Fruit fly (Drosophila melanogaster): ENCODE results near the gene CG8578.

CG8578 gene

DNA sequence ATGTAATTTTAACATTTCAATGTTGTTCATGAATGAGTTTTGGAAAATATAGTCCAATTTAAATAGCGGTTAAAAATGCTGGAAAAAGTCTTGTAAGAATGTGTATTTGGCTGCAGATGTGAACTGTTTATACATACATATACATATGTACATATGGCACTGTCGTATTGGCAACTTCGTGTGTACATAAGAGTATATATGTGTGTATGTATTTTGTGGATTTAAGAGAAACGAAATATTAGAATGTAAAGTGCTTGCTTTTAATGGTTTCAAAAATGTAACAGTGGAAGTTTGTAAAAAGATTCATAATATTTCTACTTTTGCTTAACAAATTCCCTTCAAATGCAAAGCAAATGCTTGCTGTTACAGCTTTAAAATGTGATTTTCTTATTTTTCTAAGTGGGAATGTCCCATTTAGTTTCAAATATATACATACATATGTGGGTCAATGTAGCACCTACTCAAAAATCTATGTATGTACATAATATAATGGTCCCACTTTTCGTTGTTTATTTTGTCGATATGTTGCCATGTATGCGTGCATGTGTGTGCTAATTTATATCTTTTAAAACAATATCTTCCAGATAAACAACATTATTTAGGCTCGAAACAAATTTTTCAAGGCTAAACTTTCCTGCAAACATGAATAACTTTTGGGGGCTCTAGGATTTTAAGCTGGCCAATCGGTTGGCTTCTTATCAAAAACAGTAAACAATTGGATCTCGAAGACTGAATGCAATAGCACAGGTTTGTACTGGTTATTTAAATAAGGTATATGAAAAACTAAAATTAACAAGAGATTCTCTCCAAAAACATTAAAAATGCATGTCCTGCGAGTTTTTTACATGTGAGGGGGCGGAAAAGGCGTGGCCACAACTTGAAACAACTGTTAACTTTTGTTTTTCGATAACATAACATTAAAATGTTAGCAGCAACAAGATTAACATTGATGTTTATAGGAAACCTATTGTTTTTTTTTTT, 26.8 kb downstream of the CG8578 start (continued):
- TF ChIP-seq CG8924 (tag; optimal IDR thresholded peaks at IDR 0.05): peak; percentile 6
- TF ChIP-seq Dek (tag; optimal IDR thresholded peaks at IDR 0.05): no peak
- peak; percentile 63 for TF ChIP-seq fd64A (GFP tag; optimal IDR thresholded peaks at IDR 0.05)
- no peak for TF ChIP-seq inv (GFP tag; IDR thresholded peaks at IDR 0.05; ENCODE audit: partially characterized antibody)
- peak; percentile 54 for TF ChIP-seq eyg (GFP tag; optimal IDR thresholded peaks at IDR 0.05)
- TF ChIP-seq br (optimal IDR thresholded peaks at IDR 0.05): no peak
- TF ChIP-seq emc (GFP tag; optimal IDR thresholded peaks at IDR 0.05): no peak
- no peak for TF ChIP-seq ac (GFP tag; optimal IDR thresholded peaks at IDR 0.05)
- peak; percentile 78 for TF ChIP-seq CG17912 (GFP tag; optimal IDR thresholded peaks at IDR 0.05)
- TF ChIP-seq CG4617 (GFP tag; optimal IDR thresholded peaks at IDR 0.05; ENCODE audit: borderline replicate concordance): no peak
- TF ChIP-seq CG11504 (tag; optimal IDR thresholded peaks at IDR 0.05): no peak
- TF ChIP-seq Doc3 (GFP tag; IDR thresholded peaks at IDR 0.05; ENCODE audit: partially characterized antibody): no peak
- TF ChIP-seq pnt (GFP tag; optimal IDR thresholded peaks at IDR 0.05): no peak
- TF ChIP-seq lab (GFP tag; optimal IDR thresholded peaks at IDR 0.05): no peak
- TF ChIP-seq CG14710 (tag; optimal IDR thresholded peaks at IDR 0.05): peak; percentile 28
- TF ChIP-seq CG9609 (GFP tag; optimal IDR thresholded peaks at IDR 0.05): no peak
- TF ChIP-seq CG9727 (GFP tag; optimal IDR thresholded peaks at IDR 0.05): peak; percentile 63
- TF ChIP-seq CG10462 (GFP tag; optimal IDR thresholded peaks at IDR 0.05): peak; percentile 18
- no peak for TF ChIP-seq C15 (GFP tag; IDR thresholded peaks at IDR 0.05)
- no peak for TF ChIP-seq p53 (GFP tag; optimal IDR thresholded peaks at IDR 0.05)
- TF ChIP-seq Med (GFP tag): peak; percentile 92
- TF ChIP-seq CG4707 (GFP tag; optimal IDR thresholded peaks at IDR 0.05): peak; percentile 72
- TF ChIP-seq D19B (GFP tag; optimal IDR thresholded peaks at IDR 0.05): no peak
- peak; percentile 4 for TF ChIP-seq mam (GFP tag; optimal IDR thresholded peaks at IDR 0.05)
- TF ChIP-seq tna (GFP tag; IDR thresholded peaks at IDR 0.05; ENCODE audit: partially characterized antibody): no peak
- no peak for TF ChIP-seq CG6791 (GFP tag; IDR thresholded peaks at IDR 0.05; ENCODE audit: partially characterized antibody)
- TF ChIP-seq gem (tag; optimal IDR thresholded peaks at IDR 0.05): no peak
- peak; percentile 43; the same call in 1 of the 2 replicates for TF ChIP-seq E2f2 (GFP tag; IDR thresholded peaks at IDR 0.05)
- no peak for TF ChIP-seq zfh1 (GFP tag; IDR thresholded peaks at IDR 0.05)
- no peak for TF ChIP-seq CG34224 (GFP tag; IDR thresholded peaks at IDR 0.05; ENCODE audit: partially characterized antibody)
- peak; percentile 52 for TF ChIP-seq maf-S (GFP tag; optimal IDR thresholded peaks at IDR 0.05)
- TF ChIP-seq CG12219 (GFP tag; optimal IDR thresholded peaks at IDR 0.05): peak; percentile 68
- 0 out of 2 replicates have a peak, but pooled peaks have one; percentile 28 for TF ChIP-seq CG11247 (GFP tag; IDR thresholded peaks at IDR 0.05)
- no peak for TF ChIP-seq gcm (GFP tag; optimal IDR thresholded peaks at IDR 0.05)
- no peak for TF ChIP-seq CG3281 (GFP tag; optimal IDR thresholded peaks at IDR 0.05)
- TF ChIP-seq CG1603 (tag; optimal IDR thresholded peaks at IDR 0.05): no peak
- TF ChIP-seq CG17359 (tag; optimal IDR thresholded peaks at IDR 0.05): peak; percentile 78
- TF ChIP-seq Lpt (GFP tag; optimal IDR thresholded peaks at IDR 0.05): no peak
- peak; percentile 69 for TF ChIP-seq CG7556 (GFP tag; optimal IDR thresholded peaks at IDR 0.05)
- no peak for TF ChIP-seq Neu2 (GFP tag; optimal IDR thresholded peaks at IDR 0.05; ENCODE audit: borderline replicate concordance)
- peak; percentile 11 for TF ChIP-seq CTCF (GFP tag; optimal IDR thresholded peaks at IDR 0.05)
- 0 out of 2 replicates have a peak, but pooled peaks have one; percentile 10 for TF ChIP-seq CkIIα-i1 (GFP tag; IDR thresholded peaks at IDR 0.05)
- TF ChIP-seq CG34422 (GFP tag; IDR thresholded peaks at IDR 0.05): no peak
- no peak for TF ChIP-seq corto (GFP tag; optimal IDR thresholded peaks at IDR 0.05)
- TF ChIP-seq gce (GFP tag; IDR thresholded peaks at IDR 0.05): peak; percentile 25; the same call in 1 of the 3 replicates
- TF ChIP-seq CG6654 (GFP tag; optimal IDR thresholded peaks at IDR 0.05): no peak
- TF ChIP-seq CG14667 (GFP tag; IDR thresholded peaks at IDR 0.05): no peak
- no peak for TF ChIP-seq CG3847 (GFP tag; IDR thresholded peaks at IDR 0.05)
- no peak for TF ChIP-seq ATbp (GFP tag; optimal IDR thresholded peaks at IDR 0.05)

All from whole organism, embryonic.